Fruit fly (Drosophila melanogaster) whole organism: Measurements from ENCODE around the gene CG43386.

ENCODE experiments used
- CG8478 ChIP-seq: fragments of >200 bp; optimal IDR thresholded peaks from 2 replicates; lab custom pipeline; 2018; ENCODE audit warnings: inconsistent platforms
- Dll ChIP-seq: fragments of >200 bp; optimal IDR thresholded peaks from 2 replicates; lab custom pipeline; 2017
- EcR ChIP-seq, 2 experiments: fragments of >200 bp; optimal IDR thresholded peaks; 2 replicates each; lab custom pipeline; 2017; ENCODE audit warnings: missing biosample characterization in 2 of 2, missing genetic modification characterization in 2 of 2, missing genetic modification reagents in 2 of 2
- pan ChIP-seq: fragments of >200 bp; optimal IDR thresholded peaks from 2 replicates; lab custom pipeline; 2017
- psq ChIP-seq: fragments of >200 bp; optimal IDR thresholded peaks from 2 replicates; lab custom pipeline; 2017
- usp ChIP-seq: fragments of >200 bp; optimal IDR thresholded peaks from 2 replicates; lab custom pipeline; 2017; ENCODE audit warnings: missing biosample characterization, missing genetic modification characterization, mixed read lengths

Gene CG43386

DNA sequence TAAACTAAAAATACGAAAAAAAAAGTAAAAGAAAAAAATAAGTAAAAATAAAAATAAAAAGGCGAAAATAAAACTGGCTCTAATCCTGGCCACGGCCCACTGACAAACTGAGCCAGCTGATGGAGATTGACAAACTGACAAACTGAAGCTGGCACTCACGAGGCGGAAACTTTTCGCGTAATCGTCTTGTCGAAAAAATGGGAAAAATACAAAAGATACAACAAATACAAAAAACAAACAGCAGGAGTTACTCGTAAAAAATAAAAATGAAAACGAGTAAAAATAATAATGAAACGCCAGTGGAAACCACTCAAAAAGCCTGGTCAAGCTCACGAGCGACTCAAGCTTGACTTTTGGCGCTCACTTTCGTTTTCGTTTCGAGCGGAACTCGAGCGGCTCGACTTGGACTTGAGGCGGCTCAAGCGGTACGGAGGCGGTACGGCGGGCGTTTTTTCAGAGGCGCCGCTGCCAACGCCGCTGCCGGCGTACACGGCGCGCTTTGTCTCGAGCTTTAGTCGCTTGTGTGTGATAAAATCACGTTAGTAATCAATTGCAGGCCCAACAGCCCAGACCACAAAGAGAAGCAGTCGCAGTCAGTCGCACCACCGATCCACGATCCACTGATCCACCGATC is 12.1 kb upstream of the CG43386 start, which contains the start of gene CG32694:
TSS of gene CG32694 (plus strand) at position 537 of the 634 bp plus-strand sequence.
- TF ChIP-seq psq (lab: Kevin White, UChicago) (no peak), usp (GFP tag; lab: Kevin White, UChicago) (no peak), Dll (lab: Kevin White, UChicago) (no peak), pan (lab: Kevin White, UChicago) (no peak), CG8478 (lab: Kevin White, UChicago) (no peak), EcR (GFP tag; optimal IDR thresholded peaks at IDR 0.05; lab: Kevin White, UChicago) (no peak)

dm6 chrX:9987361-9988087 is 10.3 kb upstream of the CG43386 start:
- no peak for TF ChIP-seq EcR (GFP tag; optimal IDR thresholded peaks at IDR 0.05; lab: Kevin White, UChicago)
- TF ChIP-seq usp (GFP tag; lab: Kevin White, UChicago), result no peak
- TF ChIP-seq psq (lab: Kevin White, UChicago), result no peak
- no peak for TF ChIP-seq CG8478 (lab: Kevin White, UChicago)

DNA sequence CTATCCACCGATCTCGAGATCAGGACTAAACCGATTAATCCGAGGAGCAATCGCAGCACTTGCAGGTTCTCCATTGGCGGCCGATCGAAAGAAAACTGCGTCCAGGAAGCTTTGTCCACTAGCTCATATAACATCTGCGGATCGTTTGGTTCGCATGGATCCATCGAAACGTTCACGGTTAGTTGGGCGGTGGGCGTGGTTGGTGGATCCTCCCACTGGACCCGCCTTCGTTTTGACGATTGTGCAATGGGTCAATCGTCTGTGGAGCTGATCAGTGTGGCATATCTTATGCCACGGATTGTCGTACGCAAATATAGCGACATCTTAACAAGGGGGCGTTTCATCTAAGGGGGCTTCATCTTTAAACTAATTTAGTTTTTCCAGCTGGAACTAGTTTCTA is 3.3 kb upstream of the CG43386 start, which contains the start of gene CG15252:
TSS of gene CG15252 (minus strand) at position 101 of the 400 bp plus-strand sequence.
- TF ChIP-seq Dll (lab: Kevin White, UChicago) (no peak), usp (GFP tag; lab: Kevin White, UChicago) (no peak), pan (lab: Kevin White, UChicago) (no peak), EcR (GFP tag; optimal IDR thresholded peaks at IDR 0.05; lab: Kevin White, UChicago) (no peak), CG8478 (lab: Kevin White, UChicago) (no peak), psq (lab: Kevin White, UChicago) (no peak)

- TF ChIP-seq usp (GFP tag; lab: Kevin White, UChicago) (no peak), psq (lab: Kevin White, UChicago) (no peak), EcR (GFP tag; optimal IDR thresholded peaks at IDR 0.05; lab: Kevin White, UChicago) (no peak), CG8478 (lab: Kevin White, UChicago) (no peak), pan (lab: Kevin White, UChicago) (no peak), Dll (lab: Kevin White, UChicago) (no peak)
Measured at dm6 chrX:9975973-9976372, 1.2 kb downstream of the CG43386 start.

DNA sequence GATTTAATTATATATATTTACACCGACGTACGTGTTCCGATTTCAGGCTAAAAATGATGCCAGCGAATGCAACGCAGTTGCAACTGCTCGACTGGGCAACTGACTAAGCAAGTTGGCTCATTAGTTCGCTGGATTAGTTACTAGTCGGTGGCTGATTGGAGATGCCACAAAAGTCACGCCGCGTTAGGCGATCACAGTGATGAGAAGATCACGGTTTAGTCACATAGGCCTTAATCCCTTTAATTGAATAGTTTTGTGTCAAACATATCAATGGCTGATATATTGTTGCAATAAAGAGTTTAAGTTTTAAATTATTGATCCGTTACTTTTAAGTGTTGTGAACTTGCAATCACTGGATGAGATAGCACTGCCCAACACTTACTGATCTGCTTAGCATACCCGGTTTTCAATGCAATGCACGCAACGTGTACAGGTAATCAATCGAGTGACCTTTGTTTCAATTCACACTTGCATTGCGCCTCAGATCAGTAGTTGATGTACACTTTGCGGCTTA is 12.4 kb downstream of the CG43386 start, which contains the start of the genes CG1791 and CG1889:
TSS of gene CG1791 (minus strand) at position 101 of the 514 bp plus-strand sequence.
TSS of gene CG1889 (plus strand) at position 464 of the 514 bp plus-strand sequence.
- no peak for TF ChIP-seq CG8478 (lab: Kevin White, UChicago)
- no peak for TF ChIP-seq pan (lab: Kevin White, UChicago)
- TF ChIP-seq Dll (lab: Kevin White, UChicago), result no peak
- no peak for TF ChIP-seq psq (lab: Kevin White, UChicago)
- no peak for TF ChIP-seq usp (GFP tag; lab: Kevin White, UChicago)
- no peak for TF ChIP-seq EcR (GFP tag; optimal IDR thresholded peaks at IDR 0.05; lab: Kevin White, UChicago)

DNA sequence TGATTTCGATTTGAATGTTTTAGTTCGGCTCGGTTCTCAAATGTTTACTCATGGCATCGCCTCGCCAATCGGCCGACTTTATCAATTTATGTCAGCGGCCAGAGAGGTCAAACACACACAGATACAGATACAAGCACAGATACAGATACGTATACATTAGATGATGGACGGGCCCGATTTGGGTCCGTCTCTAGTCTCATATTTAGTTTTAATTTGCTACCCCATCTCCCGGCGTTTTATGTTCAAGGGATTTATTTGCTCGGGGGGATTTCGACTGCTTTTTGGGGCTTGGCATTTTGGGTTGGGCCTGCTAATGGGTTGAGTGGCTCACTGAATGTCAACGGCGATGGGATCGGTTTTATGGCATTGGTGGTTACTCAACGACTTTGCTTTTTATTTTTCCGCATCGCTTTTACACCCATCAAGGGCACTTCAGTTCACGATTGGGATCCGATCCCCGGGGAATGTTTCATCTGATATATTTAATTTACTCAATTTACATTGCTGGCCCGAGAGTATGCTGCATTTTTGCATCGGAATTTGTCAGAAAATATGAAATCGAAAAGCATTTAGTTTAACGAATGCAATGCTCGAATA is 44.8 kb downstream of the CG43386 start:
- TF ChIP-seq EcR (GFP tag; optimal IDR thresholded peaks at IDR 0.05; lab: Kevin White, UChicago) (no peak), pan (lab: Kevin White, UChicago) (no peak), psq (lab: Kevin White, UChicago) (no peak), Dll (lab: Kevin White, UChicago) (no peak), CG8478 (lab: Kevin White, UChicago) (no peak), usp (GFP tag; lab: Kevin White, UChicago) (no peak)

- no peak for TF ChIP-seq usp (GFP tag; lab: Kevin White, UChicago)
- TF ChIP-seq CG8478 (lab: Kevin White, UChicago), result no peak
- TF ChIP-seq EcR (GFP tag; optimal IDR thresholded peaks at IDR 0.05; lab: Kevin White, UChicago), result no peak
- TF ChIP-seq Dll (lab: Kevin White, UChicago), result no peak
- TF ChIP-seq pan (lab: Kevin White, UChicago), result no peak
- TF ChIP-seq psq (lab: Kevin White, UChicago), result no peak
Measured at dm6 chrX:9930882-9931281, 46.3 kb downstream of the CG43386 start, which contains the start of gene Idgf4. Gene Idgf4 (minus strand): TSS chrX:9930948.
